Worm (Caenorhabditis elegans) whole organism, late embryonic: ENCODE measurements around the gene lurp-4.

Experiments
- K02D7.2 ChIP-seq: sonication (generic microtip); optimal IDR thresholded peaks from 2 replicates; lab custom pipeline; 2017; ENCODE audit warnings: mild to moderate bottlenecking, missing genetic modification characterization, missing compliant biosample characterization
- ama-1 ChIP-seq: fragments of 150-350 bp; optimal IDR thresholded peaks from 2 replicates; lab custom pipeline; 2014
- ceh-48 ChIP-seq: sonication (generic microtip); optimal IDR thresholded peaks from 2 replicates; lab custom pipeline; 2016; ENCODE audit warnings: missing genetic modification characterization, inconsistent platforms, missing compliant biosample characterization
- che-1 ChIP-seq: sonication (generic microtip); optimal IDR thresholded peaks from 2 replicates; lab custom pipeline; 2016; ENCODE audit warnings: mild to moderate bottlenecking, missing genetic modification characterization, missing compliant biosample characterization
- elt-2 ChIP-seq: sonication (generic microtip); optimal IDR thresholded peaks from 2 replicates; lab custom pipeline; 2016; ENCODE audit warnings: missing genetic modification reagents, missing genetic modification characterization, missing compliant biosample characterization
- eyg-1 ChIP-seq: sonication (generic microtip); optimal IDR thresholded peaks from 2 replicates; lab custom pipeline; 2016; ENCODE audit warnings: missing genotype, missing genetic modification characterization, missing compliant biosample characterization
- rnt-1 ChIP-seq: sonication (generic microtip); optimal IDR thresholded peaks from 2 replicates; lab custom pipeline; 2016; ENCODE audit warnings: missing genetic modification characterization, missing compliant biosample characterization

DNA sequence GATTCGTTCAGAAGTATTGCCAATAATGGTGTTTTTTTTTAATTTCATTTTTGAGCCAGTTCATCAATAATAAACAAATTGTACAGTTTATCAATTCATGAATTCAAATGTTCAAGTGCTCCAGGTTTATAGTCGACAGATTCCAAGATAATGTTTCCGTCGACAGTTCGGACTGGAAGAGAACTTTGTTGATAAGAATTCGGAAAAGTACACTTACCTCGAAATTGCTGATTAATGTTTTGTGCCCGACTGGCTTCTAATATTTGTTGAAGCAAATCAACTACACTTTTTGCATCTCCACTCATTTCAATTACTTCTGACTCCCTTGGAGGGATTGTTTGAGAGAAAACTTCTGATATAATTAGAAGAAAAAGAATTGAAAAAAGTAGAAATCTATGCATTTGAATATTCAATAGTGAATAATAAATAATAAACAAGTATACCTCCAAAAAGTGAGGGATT lies 43.3 kb upstream of the lurp-4 start, which contains the start of gene W07G4.8:
- TF ChIP-seq eyg-1 (tag; lab: Kevin White, UChicago) (no peak), che-1 (tag; lab: Kevin White, UChicago) (no peak), K02D7.2 (tag; lab: Kevin White, UChicago) (no peak), ama-1 (lab: Kevin White, UChicago) (no peak), ceh-48 (tag; lab: Kevin White, UChicago) (no peak), elt-2 (tag; lab: Kevin White, UChicago) (no peak), rnt-1 (tag; lab: Kevin White, UChicago) (no peak)
